Fruit fly (Drosophila melanogaster): ENCODE results near the gene Septin1.

- TF ChIP-seq psq (optimal IDR thresholded peaks at IDR 0.05) (no peak), h (optimal IDR thresholded peaks at IDR 0.05) (no peak), Myc (optimal IDR thresholded peaks at IDR 0.05) (no peak), insv (optimal IDR thresholded peaks at IDR 0.05) (no peak)
These were observed 34.9 kb upstream of the Septin1 start for dm6 chrX:21323171-21323695.

Measured in Kc167 (cell line).